Fruit fly (Drosophila melanogaster): ENCODE measurements around the gene CG8188.
A peak's percentile ranks its signal among the peaks of the same experiment; 100 is the strongest.

The CG8188 gene

dm6 chrX:17712466-17712865, 9.6 kb upstream of the CG8188 start (continued):
- TF ChIP-seq CG6654 (GFP tag; optimal IDR thresholded peaks at IDR 0.05) (no peak), Opbp (GFP tag; IDR thresholded peaks at IDR 0.05; ENCODE audit: partially characterized antibody) (no peak), CG17385 (GFP tag; optimal IDR thresholded peaks at IDR 0.05) (peak; percentile 19), klu (GFP tag; IDR thresholded peaks at IDR 0.05) (no peak), CG7745 (tag; optimal IDR thresholded peaks at IDR 0.05) (no peak), CG2678 (tag; optimal IDR thresholded peaks at IDR 0.05) (peak; percentile 38), peb (GFP tag; IDR thresholded peaks at IDR 0.05) (no peak), ftz-f1 (GFP tag; optimal IDR thresholded peaks at IDR 0.05) (no peak), Aef1 (GFP tag; IDR thresholded peaks at IDR 0.05) (no peak), pb (GFP tag; optimal IDR thresholded peaks at IDR 0.05) (no peak), ara (GFP tag; IDR thresholded peaks at IDR 0.05) (no peak), Hr51 (GFP tag; optimal IDR thresholded peaks at IDR 0.05) (peak in 1 of 2 experiments; percentile 48), CG4424 (GFP tag; optimal IDR thresholded peaks at IDR 0.05) (peak; percentile 16), ab (GFP tag; optimal IDR thresholded peaks at IDR 0.05) (no peak), CG12104 (GFP tag; optimal IDR thresholded peaks at IDR 0.05) (peak; percentile 21), CG3281 (GFP tag; optimal IDR thresholded peaks at IDR 0.05) (peak; percentile 1), tgo (GFP tag; IDR thresholded peaks at IDR 0.05) (no peak), CG10147 (GFP tag; optimal IDR thresholded peaks at IDR 0.05) (no peak), Bdp1 (GFP tag; optimal IDR thresholded peaks at IDR 0.05) (no peak), CG11695 (GFP tag; IDR thresholded peaks at IDR 0.05) (no peak), CG9932 (GFP tag; IDR thresholded peaks at IDR 0.05) (no peak), YL-1 (GFP tag; optimal IDR thresholded peaks at IDR 0.05) (no peak), phol (tag; optimal IDR thresholded peaks at IDR 0.05) (peak; percentile 30), CG16863 (GFP tag; optimal IDR thresholded peaks at IDR 0.05) (no peak), CG6689 (GFP tag; IDR thresholded peaks at IDR 0.05) (no peak), CG11504 (tag; optimal IDR thresholded peaks at IDR 0.05) (peak; percentile 49), CG12236 (GFP tag; optimal IDR thresholded peaks at IDR 0.05) (no peak), slbo (GFP tag; IDR thresholded peaks at IDR 0.05) (0 out of 2 replicates have a peak, but pooled peaks have one; percentile 8), CG17912 (GFP tag; optimal IDR thresholded peaks at IDR 0.05) (no peak), lmd (GFP tag; IDR thresholded peaks at IDR 0.05) (no peak), Ada2b (GFP tag; IDR thresholded peaks at IDR 0.05) (no peak), otp (GFP tag; IDR thresholded peaks at IDR 0.05) (no peak), CG1233 (GFP tag; optimal IDR thresholded peaks at IDR 0.05) (peak; percentile 12), grau (tag; optimal IDR thresholded peaks at IDR 0.05) (peak; percentile 23), Dref (GFP tag; IDR thresholded peaks at IDR 0.05) (no peak), bbx (GFP tag; IDR thresholded peaks at IDR 0.05; ENCODE audit: partially characterized antibody) (no peak), sima (GFP tag; optimal IDR thresholded peaks at IDR 0.05) (no peak), wek (GFP tag; optimal IDR thresholded peaks at IDR 0.05) (no peak), chn (GFP tag; optimal IDR thresholded peaks at IDR 0.05) (no peak), gem (tag; optimal IDR thresholded peaks at IDR 0.05) (peak; percentile 55), Side (GFP tag; optimal IDR thresholded peaks at IDR 0.05) (no peak), jing (GFP tag; optimal IDR thresholded peaks at IDR 0.05) (no peak), CG7556 (GFP tag; optimal IDR thresholded peaks at IDR 0.05) (peak; percentile 61), pum (GFP tag; optimal IDR thresholded peaks at IDR 0.05) (no peak), Hr39 (optimal IDR thresholded peaks at IDR 0.05) (no peak), CG13424 (tag; optimal IDR thresholded peaks at IDR 0.05) (peak; percentile 16), lola (GFP tag; optimal IDR thresholded peaks at IDR 0.05) (peak in 1 of 3 experiments; percentile 58), dmrt11E (tag; optimal IDR thresholded peaks at IDR 0.05) (peak; percentile 20), CG31388 (GFP tag; optimal IDR thresholded peaks at IDR 0.05) (no peak), Hr78 (GFP tag; optimal IDR thresholded peaks at IDR 0.05) (no peak), CG10267 (tag; optimal IDR thresholded peaks at IDR 0.05) (peak; percentile 38), btn (GFP tag; optimal IDR thresholded peaks at IDR 0.05) (no peak)
